Worm (Caenorhabditis elegans) whole organism, late embryonic: ENCODE measurements around the gene nhr-206.

Experiments used
- ceh-45 ChIP-seq: fragments of 200-800 bp; sonication (Bioruptor generic); IDR thresholded peaks from 2 replicates; pipeline ENCODE4 v1.3.6; 2022; ENCODE audit warnings: missing genetic modification reagents, missing genetic modification characterization, missing compliant biosample characterization
- elt-2 ChIP-seq: sonication (generic microtip); optimal IDR thresholded peaks from 2 replicates; lab custom pipeline; 2016; ENCODE audit warnings: missing genetic modification reagents, missing genetic modification characterization, missing compliant biosample characterization
- hlh-15 ChIP-seq: sonication (generic microtip); optimal IDR thresholded peaks from 2 replicates; lab custom pipeline; 2016; ENCODE audit warnings: missing genetic modification characterization, missing compliant biosample characterization
- nhr-11 ChIP-seq: fragments of 150-350 bp; optimal IDR thresholded peaks from 2 replicates; lab custom pipeline; 2014; ENCODE audit warnings: missing biosample characterization, missing genetic modification characterization
- nhr-232 ChIP-seq: sonication (generic microtip); optimal IDR thresholded peaks from 2 replicates; lab custom pipeline; 2016; ENCODE audit warnings: missing genetic modification characterization, missing compliant biosample characterization
- pqm-1 ChIP-seq: sonication (generic microtip); optimal IDR thresholded peaks from 2 replicates; lab custom pipeline; 2016; ENCODE audit warnings: missing genetic modification characterization, missing compliant biosample characterization
- sox-4 ChIP-seq: sonication (generic microtip); optimal IDR thresholded peaks from 2 replicates; lab custom pipeline; 2017; ENCODE audit warnings: mild to moderate bottlenecking, missing genetic modification characterization, inconsistent platforms, missing compliant biosample characterization
- tbx-7 ChIP-seq: sonication (generic microtip); optimal IDR thresholded peaks from 2 replicates; lab custom pipeline; 2016; ENCODE audit warnings: missing genotype, missing genetic modification characterization, missing compliant biosample characterization

- TF ChIP-seq nhr-232 (no peak), tbx-7 (tag; lab: Kevin White, UChicago) (no peak), elt-2 (no peak), hlh-15 (tag; lab: Kevin White, UChicago) (no peak), sox-4 (tag; lab: Kevin White, UChicago) (no peak), ceh-45 (GFP tag; lab: Robert Waterston, UW) (no peak), nhr-11 (tag; lab: Kevin White, UChicago) (no peak), pqm-1 (no peak)
Measured at ce11 chrV:12111452-12111851, 19.6 kb downstream of the nhr-206 start, which contains the start of gene lhpp-1.
